Worm (Caenorhabditis elegans) whole organism, L3 larva: ENCODE measurements around the gene hpo-39.

ENCODE experiments used
- R02D3.7 ChIP-seq: fragments of 150-350 bp; optimal IDR thresholded peaks from 2 replicates; lab custom pipeline; 2014; ENCODE audit warnings: missing biosample characterization, missing genetic modification characterization
- ZK546.5 ChIP-seq: sonication (generic microtip); optimal IDR thresholded peaks from 2 replicates; lab custom pipeline; 2017; ENCODE audit warnings: missing biosample characterization, missing genetic modification characterization
- ama-1 ChIP-seq: fragments of 150-350 bp; optimal IDR thresholded peaks from 2 replicates; lab custom pipeline; 2018
- ceh-16 ChIP-seq: sonication (generic microtip); optimal IDR thresholded peaks from 2 replicates; lab custom pipeline; 2017; ENCODE audit warnings: missing biosample characterization, missing genetic modification characterization
- ceh-28 ChIP-seq: fragments of 150-350 bp; optimal IDR thresholded peaks from 2 replicates; lab custom pipeline; 2014; ENCODE audit warnings: missing biosample characterization, missing genetic modification reagents, missing genetic modification characterization
- ceh-82 ChIP-seq: fragments of 150-350 bp; optimal IDR thresholded peaks from 2 replicates; lab custom pipeline; 2014; ENCODE audit warnings: missing biosample characterization, missing genetic modification characterization
- ceh-9 ChIP-seq: sonication (generic microtip); optimal IDR thresholded peaks from 2 replicates; lab custom pipeline; 2018; ENCODE audit warnings: missing biosample characterization, missing genetic modification characterization
- elt-1 ChIP-seq: fragments of 150-350 bp; optimal IDR thresholded peaks from 2 replicates; lab custom pipeline; 2014; ENCODE audit warnings: missing biosample characterization, missing genetic modification characterization
- fkh-2 ChIP-seq: fragments of 150-350 bp; optimal IDR thresholded peaks from 2 replicates; lab custom pipeline; 2014; ENCODE audit warnings: missing biosample characterization, missing genetic modification reagents, missing genetic modification characterization
- fos-1 ChIP-seq: fragments of 150-350 bp; optimal IDR thresholded peaks from 2 replicates; lab custom pipeline; 2014; ENCODE audit warnings: missing biosample characterization, missing genetic modification characterization
- jun-1 ChIP-seq: fragments of 150-350 bp; optimal IDR thresholded peaks from 2 replicates; lab custom pipeline; 2014; ENCODE audit warnings: missing biosample characterization, missing genetic modification reagents, missing genetic modification characterization
- lin-15B ChIP-seq: fragments of 150-350 bp; optimal IDR thresholded peaks from 2 replicates; lab custom pipeline; 2014; ENCODE audit warnings: missing biosample characterization, missing genetic modification characterization
- lin-39 ChIP-seq: fragments of 150-350 bp; optimal IDR thresholded peaks from 2 replicates; lab custom pipeline; 2018; ENCODE audit warnings: missing biosample characterization, missing genetic modification reagents, missing genetic modification characterization
- lsy-12 ChIP-seq: sonication (generic microtip); optimal IDR thresholded peaks from 2 replicates; lab custom pipeline; 2016; ENCODE audit warnings: mild to moderate bottlenecking, missing genetic modification characterization, missing compliant biosample characterization
- mdl-1 ChIP-seq: fragments of 150-350 bp; optimal IDR thresholded peaks from 2 replicates; lab custom pipeline; 2014; ENCODE audit warnings: missing biosample characterization, missing genetic modification characterization
- nhr-11 ChIP-seq: fragments of 150-350 bp; optimal IDR thresholded peaks from 2 replicates; lab custom pipeline; 2014; ENCODE audit warnings: missing biosample characterization, missing genetic modification characterization
- nhr-23 ChIP-seq: fragments of 150-350 bp; optimal IDR thresholded peaks from 2 replicates; lab custom pipeline; 2014; ENCODE audit warnings: missing biosample characterization, missing genetic modification reagents, missing genetic modification characterization
- nhr-43 ChIP-seq: sonication (generic microtip); optimal IDR thresholded peaks from 2 replicates; lab custom pipeline; 2016; ENCODE audit warnings: mild to moderate bottlenecking, missing genetic modification characterization, missing compliant biosample characterization; ENCODE audit not compliant: poor library complexity, severe bottlenecking
- nhr-76 ChIP-seq: fragments of 150-350 bp; sonication (generic microtip); optimal IDR thresholded peaks from 5 replicates; lab custom pipeline; 2014; ENCODE audit warnings: missing biosample characterization, missing genetic modification characterization
- pha-4 ChIP-seq: fragments of 150-350 bp; optimal IDR thresholded peaks from 2 replicates; lab custom pipeline; 2014; ENCODE audit warnings: missing biosample characterization, missing genetic modification reagents, missing genetic modification characterization
- skn-1 ChIP-seq: fragments of 150-350 bp; optimal IDR thresholded peaks from 2 replicates; lab custom pipeline; 2014; ENCODE audit warnings: missing biosample characterization, missing genetic modification characterization
- snpc-4 ChIP-seq: fragments of 150-350 bp; optimal IDR thresholded peaks from 2 replicates; lab custom pipeline; 2014; ENCODE audit warnings: missing biosample characterization, missing genetic modification characterization
- tbx-2 ChIP-seq: sonication (generic microtip); optimal IDR thresholded peaks from 2 replicates; lab custom pipeline; 2016; ENCODE audit warnings: mild to moderate bottlenecking, missing genetic modification characterization, missing compliant biosample characterization
- unc-62 ChIP-seq: fragments of 150-350 bp; sonication (generic microtip); optimal IDR thresholded peaks from 4 replicates; lab custom pipeline; 2014; ENCODE audit warnings: missing biosample characterization, missing genetic modification reagents, missing genetic modification characterization
- ztf-4 ChIP-seq: fragments of 150-350 bp; optimal IDR thresholded peaks from 2 replicates; lab custom pipeline; 2014; ENCODE audit warnings: missing biosample characterization, missing genetic modification characterization

The hpo-39 gene

ce11 chrV:4524327-4524726 is 49.4 kb downstream of the hpo-39 start:
- no peak for TF ChIP-seq unc-62 (GFP tag; lab: Kevin White, UChicago)
- TF ChIP-seq ceh-82 = no peak
- no peak for TF ChIP-seq lin-39
- peak; percentile 68 for TF ChIP-seq nhr-23 (tag; lab: Kevin White, UChicago)

- TF ChIP-seq elt-1 (tag; lab: Kevin White, UChicago) (no peak), skn-1 (tag; lab: Kevin White, UChicago) (no peak), ceh-9 (tag; lab: Kevin White, UChicago) (no peak), ztf-4 (no peak), ama-1 (no peak), nhr-76 (tag; lab: Kevin White, UChicago) (no peak), lsy-12 (tag; lab: Kevin White, UChicago) (no peak), pha-4 (tag; lab: Kevin White, UChicago) (no peak), ceh-28 (tag; lab: Kevin White, UChicago) (no peak), snpc-4 (tag; lab: Kevin White, UChicago) (no peak), mdl-1 (tag; lab: Kevin White, UChicago) (no peak), fos-1 (tag; lab: Kevin White, UChicago) (no peak), ceh-16 (tag; lab: Kevin White, UChicago) (no peak), nhr-43 (tag; lab: Kevin White, UChicago) (no peak), lin-15B (tag; lab: Kevin White, UChicago) (no peak), nhr-11 (tag; lab: Kevin White, UChicago) (no peak), ZK546.5 (tag; lab: Kevin White, UChicago) (no peak), fkh-2 (tag; lab: Kevin White, UChicago) (no peak), R02D3.7 (tag; lab: Kevin White, UChicago) (no peak), unc-62 (GFP tag; lab: Kevin White, UChicago) (no peak)
Measured at ce11 chrV:4523844-4524243, 49.9 kb downstream of the hpo-39 start.

ce11 chrV:4523312-4523711 is 50.4 kb downstream of the hpo-39 start:
- TF ChIP-seq nhr-23 (tag; lab: Kevin White, UChicago) = peak; percentile 53
- TF ChIP-seq tbx-2 (tag; lab: Kevin White, UChicago) = no peak
- no peak for TF ChIP-seq jun-1 (tag; lab: Kevin White, UChicago)
